Worm (Caenorhabditis elegans): Measurements from ENCODE around the gene C01G6.3.

Gene C01G6.3

DNA sequence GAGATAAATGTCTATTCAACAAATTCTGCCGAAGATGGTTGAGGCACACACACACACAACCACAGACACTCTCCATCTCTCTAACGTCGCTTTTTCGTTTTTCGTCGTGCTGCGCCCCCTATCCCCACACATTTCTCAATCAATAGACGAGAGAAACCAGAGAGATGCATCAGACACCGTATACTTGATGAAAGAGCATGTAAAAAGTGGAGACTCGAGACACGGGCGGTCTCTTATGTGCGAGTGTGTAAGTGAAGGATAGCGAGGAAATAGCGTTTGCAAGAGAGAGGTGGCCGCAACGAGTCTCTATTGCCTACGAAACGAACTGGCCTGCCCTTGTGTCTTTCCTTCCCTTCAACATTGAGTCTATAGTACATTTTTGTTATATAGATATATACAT, 13.1 kb downstream of the C01G6.3 start (continued):
- TF ChIP-seq nhr-25 (tag; optimal IDR thresholded peaks at IDR 0.05; ENCODE audit: borderline replicate concordance, insufficient read depth), result peak; percentile 90
- TF ChIP-seq lin-39 (tag; optimal IDR thresholded peaks at IDR 0.05), result peak; percentile 59
- TF ChIP-seq dmd-8 (GFP tag; IDR thresholded peaks at IDR 0.05), result 0 out of 2 replicates have a peak, but pooled peaks have one; percentile 31
- TF ChIP-seq dmd-6 (GFP tag; IDR thresholded peaks at IDR 0.05), result peak; percentile 91
- peak; percentile 93 for TF ChIP-seq nhr-77 (tag; optimal IDR thresholded peaks at IDR 0.05)
- TF ChIP-seq mdl-1 (tag; optimal IDR thresholded peaks at IDR 0.05), result peak; percentile 41 to 93
- no peak for TF ChIP-seq nhr-76 (tag; optimal IDR thresholded peaks at IDR 0.05)
- peak; percentile 35 for TF ChIP-seq fos-1 (tag; optimal IDR thresholded peaks at IDR 0.05)
- TF ChIP-seq Y48G9A.11 (GFP tag; IDR thresholded peaks at IDR 0.05), result no peak
- peak; percentile 87 for TF ChIP-seq dve-1 (tag; optimal IDR thresholded peaks at IDR 0.05; ENCODE audit: insufficient read depth)
- TF ChIP-seq spr-3 (GFP tag; optimal IDR thresholded peaks at IDR 0.05), result no peak
- TF ChIP-seq F26F4.8 (GFP tag; conservative IDR thresholded peaks at IDR 0.05), result no peak
- TF ChIP-seq zfp-2 (tag; optimal IDR thresholded peaks at IDR 0.05), result no peak
- no peak for TF ChIP-seq ces-1 (GFP tag; optimal IDR thresholded peaks at IDR 0.05)
- peak; percentile 39 for TF ChIP-seq nhr-237 (tag; optimal IDR thresholded peaks at IDR 0.05)
- TF ChIP-seq pqm-1 (tag; optimal IDR thresholded peaks at IDR 0.05), result peak; percentile 94
- 0 out of 2 replicates have a peak, but pooled peaks have one; percentile 14 for TF ChIP-seq ceh-44 (GFP tag; IDR thresholded peaks at IDR 0.05)
- TF ChIP-seq madf-5 (GFP tag; IDR thresholded peaks at IDR 0.05), result no peak
- 0 out of 2 replicates have a peak, but pooled peaks have one; percentile 23 for TF ChIP-seq madf-9 (GFP tag; conservative IDR thresholded peaks at IDR 0.05)
- peak; percentile 79 for TF ChIP-seq T26A8.4 (GFP tag; IDR thresholded peaks at IDR 0.05)
- 0 out of 2 replicates have a peak, but pooled peaks have one; percentile 51 for TF ChIP-seq saeg-2 (GFP tag; IDR thresholded peaks at IDR 0.05)
- no peak for TF ChIP-seq ceh-32 (tag; optimal IDR thresholded peaks at IDR 0.05; ENCODE audit: poor library complexity)
- no peak for TF ChIP-seq snpc-1.2 (GFP tag; IDR thresholded peaks at IDR 0.05)
- TF ChIP-seq F37D6.2 (tag; optimal IDR thresholded peaks at IDR 0.05), result peak; percentile 80
- peak; percentile 89 for TF ChIP-seq ctbp-1 (GFP tag; IDR thresholded peaks at IDR 0.05)
- TF ChIP-seq aly-2 (tag; optimal IDR thresholded peaks at IDR 0.05), result no peak
- TF ChIP-seq ceh-20 (GFP tag; IDR thresholded peaks at IDR 0.05), result peak; percentile 45; the same call in 1 of the 2 replicates
- TF ChIP-seq spr-1 (tag; optimal IDR thresholded peaks at IDR 0.05), result peak; percentile 86
- peak; percentile 39 for TF ChIP-seq nhr-10 (tag; optimal IDR thresholded peaks at IDR 0.05)
- TF ChIP-seq ceh-82 (tag; optimal IDR thresholded peaks at IDR 0.05), result no peak
- no peak for TF ChIP-seq ZK546.5 (tag; optimal IDR thresholded peaks at IDR 0.05)
- peak; percentile 81 for TF ChIP-seq ceh-28 (tag; optimal IDR thresholded peaks at IDR 0.05)
- peak; percentile 64 for TF ChIP-seq daf-16 (GFP tag; optimal IDR thresholded peaks at IDR 0.05)
- TF ChIP-seq daf-16 (tag; optimal IDR thresholded peaks at IDR 0.05), result peak; percentile 76
- peak; percentile 97 for TF ChIP-seq aha-1 (tag)
- TF ChIP-seq mxl-3 (GFP tag; optimal IDR thresholded peaks at IDR 0.05), result peak; percentile 93
- TF ChIP-seq hlh-30 (tag; optimal IDR thresholded peaks at IDR 0.05; ENCODE audit: insufficient read depth), result peak; percentile 94
- peak; percentile 62 for TF ChIP-seq dpl-1 (GFP tag; optimal IDR thresholded peaks at IDR 0.05)
- TF ChIP-seq tra-1 (GFP tag; IDR thresholded peaks at IDR 0.05), result peak; percentile 78
- TF ChIP-seq skn-1 (tag; optimal IDR thresholded peaks at IDR 0.05), result no peak
- TF ChIP-seq nhr-48 (tag; optimal IDR thresholded peaks at IDR 0.05), result peak; percentile 81
- TF ChIP-seq Y75B8A.6 (GFP tag; IDR thresholded peaks at IDR 0.05), result 0 out of 2 replicates have a peak, but pooled peaks have one; percentile 21
- TF ChIP-seq Y5F2A.4 (GFP tag; optimal IDR thresholded peaks at IDR 0.05), result no peak
- TF ChIP-seq ceh-62 (tag; optimal IDR thresholded peaks at IDR 0.05), result no peak
- peak; percentile 74 for TF ChIP-seq lin-1 (GFP tag; IDR thresholded peaks at IDR 0.05)
- TF ChIP-seq lsy-2 (tag; optimal IDR thresholded peaks at IDR 0.05), result peak; percentile 87 to 94
- TF ChIP-seq hif-1 (tag; optimal IDR thresholded peaks at IDR 0.05), result peak; percentile 46 to 86
- TF ChIP-seq zip-11 (GFP tag; IDR thresholded peaks at IDR 0.05), result 0 out of 2 replicates have a peak, but pooled peaks have one; percentile 19
- TF ChIP-seq snpc-4 (tag; optimal IDR thresholded peaks at IDR 0.05), result no peak
- TF ChIP-seq attf-4 (tag; optimal IDR thresholded peaks at IDR 0.05), result peak; percentile 48
- peak; percentile 59 for TF ChIP-seq fkh-10 (GFP tag; optimal IDR thresholded peaks at IDR 0.05)
